Worm (Caenorhabditis elegans) whole organism, young adult: ENCODE data around the gene clec-150.

Experiments
- F57C9.4 ChIP-seq: sonication (generic microtip); optimal IDR thresholded peaks from 2 replicates; lab custom pipeline; 2017; ENCODE audit warnings: mild to moderate bottlenecking, missing genetic modification characterization, missing compliant biosample characterization
- ama-1 ChIP-seq, 3 experiments: fragments of 150-350 bp in 1 of 3; sonication (generic microtip) in 2 of 3; optimal IDR thresholded peaks; 2 replicates each; lab custom pipeline; 2014 to 2018; ENCODE audit warnings: missing biosample characterization in 2 of 3, missing genetic modification characterization in 2 of 3, missing genetic modification reagents in 2 of 3
- cebp-2 ChIP-seq: fragments of 200-800 bp; sonication (Bioruptor generic); IDR thresholded peaks from 2 replicates; pipeline ENCODE4 v1.3.6; 2022; ENCODE audit warnings: missing genetic modification characterization, missing compliant biosample characterization
- ceh-91 ChIP-seq: fragments of 200-800 bp; sonication (Bioruptor generic); IDR thresholded peaks from 2 replicates; pipeline ENCODE4 v1.3.6; 2022; ENCODE audit warnings: missing genetic modification reagents, missing genetic modification characterization, missing compliant biosample characterization
- dpff-1 ChIP-seq: sonication (generic microtip); optimal IDR thresholded peaks from 2 replicates; lab custom pipeline; 2017; ENCODE audit warnings: mild to moderate bottlenecking, missing genetic modification characterization, missing compliant biosample characterization
- dpl-1 ChIP-seq: fragments of 150-350 bp; optimal IDR thresholded peaks from 2 replicates; lab custom pipeline; 2014; ENCODE audit warnings: missing biosample characterization, missing genetic modification reagents, missing genetic modification characterization
- hlh-12 ChIP-seq: sonication (generic microtip); optimal IDR thresholded peaks from 2 replicates; lab custom pipeline; 2016; ENCODE audit warnings: missing genetic modification characterization, missing compliant biosample characterization
- madf-3 ChIP-seq: fragments of 200-800 bp; sonication (Bioruptor generic); IDR thresholded peaks from 2 replicates; pipeline ENCODE4 v1.3.6; 2022; ENCODE audit warnings: missing genetic modification reagents, missing genetic modification characterization, missing compliant biosample characterization
- mxl-1 ChIP-seq: sonication (generic microtip); optimal IDR thresholded peaks from 2 replicates; lab custom pipeline; 2016; ENCODE audit warnings: missing genetic modification characterization, missing compliant biosample characterization
- snpc-4 ChIP-seq, 5 experiments: fragments of 150-350 bp in 1 of 5; sonication (generic microtip) in 4 of 5; optimal IDR thresholded peaks; 2 replicates each; lab custom pipeline; 2014 to 2018; ENCODE audit warnings: missing genetic modification characterization in 5 of 5, missing biosample characterization in 3 of 5, antibody characterized with exemption in 2 of 5, mild to moderate bottlenecking in 2 of 5, missing compliant biosample characterization in 2 of 5, missing genotype in 2 of 5, moderate library complexity in 2 of 5, missing genetic modification reagents in 1 of 5

DNA sequence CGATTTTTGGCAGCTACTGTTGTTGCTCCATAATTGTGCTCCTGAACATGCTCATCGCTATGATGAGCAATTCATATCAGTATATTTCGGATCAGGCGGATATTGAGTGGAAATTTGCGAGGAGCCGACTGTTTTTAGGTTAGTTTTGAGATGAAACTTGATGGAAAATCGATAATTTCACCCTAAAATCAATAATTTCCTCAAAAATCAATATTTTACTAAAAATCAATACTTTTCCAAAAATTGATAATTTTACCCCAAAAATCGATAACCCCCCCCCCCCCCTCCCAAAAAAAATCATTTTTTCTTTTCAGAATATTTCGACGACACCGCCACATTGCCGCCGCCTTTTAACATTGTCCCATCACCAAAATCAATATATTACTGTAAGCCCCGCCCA is 3.7 kb upstream of the clec-150 start:
- no peak for TF ChIP-seq mxl-1
- no peak for TF ChIP-seq dpl-1 (GFP tag; lab: Kevin White, UChicago)
- TF ChIP-seq ama-1 (optimal IDR thresholded peaks at IDR 0.05; lab: Kevin White, UChicago) = no peak
- no peak for TF ChIP-seq ama-1 (GFP tag; optimal IDR thresholded peaks at IDR 0.05; lab: Kevin White, UChicago)
- TF ChIP-seq F57C9.4 (tag; lab: Kevin White, UChicago) = no peak
- no peak for TF ChIP-seq snpc-4 (GFP tag; optimal IDR thresholded peaks at IDR 0.05; lab: Kevin White, UChicago)
- TF ChIP-seq snpc-4 (tag; optimal IDR thresholded peaks at IDR 0.05; lab: Kevin White, UChicago) = no peak
- TF ChIP-seq dpff-1 (tag; lab: Kevin White, UChicago) = no peak
- no peak for TF ChIP-seq hlh-12
- no peak for TF ChIP-seq cebp-2 (GFP tag; lab: Robert Waterston, UW)
- no peak for TF ChIP-seq madf-3
- no peak for TF ChIP-seq ceh-91 (GFP tag; lab: Robert Waterston, UW)
